Worm (Caenorhabditis elegans): ENCODE data around the gene slc-17.9.
A peak's percentile ranks its signal among the peaks of the same experiment; 100 is the strongest.

The slc-17.9 gene

ce11 chrX:9803603-9804002, 38.9 kb upstream of the slc-17.9 start:
- TF ChIP-seq skn-1 (tag; optimal IDR thresholded peaks at IDR 0.05) (no peak), sma-9 (GFP tag; optimal IDR thresholded peaks at IDR 0.05) (peak; percentile 60), sma-9 (tag; optimal IDR thresholded peaks at IDR 0.05) (no peak), unc-55 (GFP tag; optimal IDR thresholded peaks at IDR 0.05) (no peak), nhr-25 (tag; optimal IDR thresholded peaks at IDR 0.05) (no peak), ceh-16 (tag; optimal IDR thresholded peaks at IDR 0.05) (no peak), aly-2 (tag; optimal IDR thresholded peaks at IDR 0.05) (no peak), zag-1 (tag; optimal IDR thresholded peaks at IDR 0.05) (no peak), ama-1 (optimal IDR thresholded peaks at IDR 0.05) (no peak), gmeb-1 (tag; optimal IDR thresholded peaks at IDR 0.05) (no peak)

- no peak for TF ChIP-seq ztf-4 (tag; optimal IDR thresholded peaks at IDR 0.05)
- TF ChIP-seq unc-62 (GFP tag; optimal IDR thresholded peaks at IDR 0.05) = no peak
- no peak for TF ChIP-seq nhr-10 (tag; optimal IDR thresholded peaks at IDR 0.05)
- no peak for TF ChIP-seq alr-1 (tag; optimal IDR thresholded peaks at IDR 0.05)
- TF ChIP-seq zag-1 (tag; optimal IDR thresholded peaks at IDR 0.05) = no peak
- TF ChIP-seq ztf-1 (GFP tag; conservative IDR thresholded peaks at IDR 0.05) = no peak
- TF ChIP-seq unc-55 (GFP tag; optimal IDR thresholded peaks at IDR 0.05) = peak; percentile 31
- TF ChIP-seq ztf-11 (tag; optimal IDR thresholded peaks at IDR 0.05) = no peak
- no peak for TF ChIP-seq ceh-16 (tag; optimal IDR thresholded peaks at IDR 0.05)
- peak; percentile 11 for TF ChIP-seq C34F6.9 (tag; optimal IDR thresholded peaks at IDR 0.05)
- no peak for TF ChIP-seq elt-1 (tag; optimal IDR thresholded peaks at IDR 0.05)
These were observed 33.8 kb upstream of the slc-17.9 start, which contains the start of gene F36G3.3 for ce11 chrX:9798530-9798929. F36G3.3 (plus strand) TSS chrX:9798835.

ce11 chrX:9796063-9796462, 31.3 kb upstream of the slc-17.9 start:
- TF ChIP-seq ceh-16 (tag; optimal IDR thresholded peaks at IDR 0.05) = no peak
- TF ChIP-seq nhr-129 (tag; optimal IDR thresholded peaks at IDR 0.05) = no peak
- no peak for TF ChIP-seq snpc-4 (tag; optimal IDR thresholded peaks at IDR 0.05)
- TF ChIP-seq unc-39 (tag; optimal IDR thresholded peaks at IDR 0.05) = no peak
- no peak for TF ChIP-seq F13H6.1 (tag; optimal IDR thresholded peaks at IDR 0.05)
- no peak for TF ChIP-seq lin-11 (tag; optimal IDR thresholded peaks at IDR 0.05)
- TF ChIP-seq ztf-4 (tag; optimal IDR thresholded peaks at IDR 0.05) = no peak
- no peak for TF ChIP-seq nhr-21 (tag; optimal IDR thresholded peaks at IDR 0.05)
- TF ChIP-seq dmd-4 (tag; optimal IDR thresholded peaks at IDR 0.05) = no peak
- TF ChIP-seq aly-2 (tag; optimal IDR thresholded peaks at IDR 0.05) = no peak
- no peak for TF ChIP-seq crh-2 (tag; optimal IDR thresholded peaks at IDR 0.05)
- no peak for TF ChIP-seq C34F6.9 (tag; optimal IDR thresholded peaks at IDR 0.05)
- TF ChIP-seq nhr-10 (tag; optimal IDR thresholded peaks at IDR 0.05) = no peak
- TF ChIP-seq unc-62 (GFP tag; optimal IDR thresholded peaks at IDR 0.05) = no peak
- no peak for TF ChIP-seq mab-5 (tag; optimal IDR thresholded peaks at IDR 0.05)
- no peak for TF ChIP-seq nhr-12 (tag; optimal IDR thresholded peaks at IDR 0.05)
- no peak for TF ChIP-seq nhr-11 (tag; optimal IDR thresholded peaks at IDR 0.05)
- no peak for TF ChIP-seq unc-55 (GFP tag; optimal IDR thresholded peaks at IDR 0.05)

- TF ChIP-seq sma-3 (GFP tag; optimal IDR thresholded peaks at IDR 0.05) = no peak
- TF ChIP-seq fos-1 (tag; optimal IDR thresholded peaks at IDR 0.05) = peak; percentile 30
These were observed 30.9 kb upstream of the slc-17.9 start for ce11 chrX:9795579-9795978.

- TF ChIP-seq ztf-1 (GFP tag; conservative IDR thresholded peaks at IDR 0.05) (no peak), elt-1 (tag; optimal IDR thresholded peaks at IDR 0.05) (no peak), nhr-21 (tag; optimal IDR thresholded peaks at IDR 0.05) (no peak), lsy-2 (tag; optimal IDR thresholded peaks at IDR 0.05) (no peak), unc-39 (tag; optimal IDR thresholded peaks at IDR 0.05) (no peak), nhr-12 (tag; optimal IDR thresholded peaks at IDR 0.05) (no peak), nhr-10 (tag; optimal IDR thresholded peaks at IDR 0.05) (no peak), F13H6.1 (tag; optimal IDR thresholded peaks at IDR 0.05) (no peak), lin-13 (GFP tag; optimal IDR thresholded peaks at IDR 0.05) (no peak), nhr-129 (tag; optimal IDR thresholded peaks at IDR 0.05) (no peak), elt-3 (tag; optimal IDR thresholded peaks at IDR 0.05) (no peak), unc-62 (GFP tag; optimal IDR thresholded peaks at IDR 0.05) (no peak), nhr-77 (tag; optimal IDR thresholded peaks at IDR 0.05) (no peak), ztf-4 (tag; optimal IDR thresholded peaks at IDR 0.05) (no peak), fos-1 (tag; optimal IDR thresholded peaks at IDR 0.05) (no peak), R02D3.7 (tag; optimal IDR thresholded peaks at IDR 0.05) (no peak), mab-5 (tag; optimal IDR thresholded peaks at IDR 0.05) (no peak)
These were observed 29.5 kb upstream of the slc-17.9 start, which contains the start of gene F36G3.2 for ce11 chrX:9794173-9794572. F36G3.2 (minus strand) TSS chrX:9794273.
